Fruit fly (Drosophila melanogaster) whole organism, embryonic: ENCODE data around the gene AOX1.

Experiments
- Adf1 ChIP-seq: fragments of 200-800 bp; sonication (Bioruptor generic); IDR thresholded peaks from 2 replicates; pipeline ENCODE4 v1.3.6; 2022; ENCODE audit warnings: missing biosample characterization, missing genetic modification characterization
- Blimp-1 ChIP-seq: fragments of 200-800 bp; sonication (Bioruptor generic); optimal IDR thresholded peaks from 3 replicates; lab custom pipeline; 2018; ENCODE audit warnings: missing biosample characterization, missing genetic modification characterization, mild to moderate bottlenecking, moderate library complexity, missing genetic modification reagents
- CG10147 ChIP-seq: fragments of 200-800 bp; sonication (Bioruptor generic); optimal IDR thresholded peaks from 2 replicates; lab custom pipeline; 2019; ENCODE audit warnings: missing biosample characterization, mild to moderate bottlenecking, missing genetic modification characterization, moderate library complexity
- CG11456 ChIP-seq: fragments of 200-800 bp; sonication (Bioruptor generic); IDR thresholded peaks from 3 replicates; pipeline ENCODE4 v1.3.6; 2022; ENCODE audit warnings: missing biosample characterization, missing genetic modification characterization
- CG12744 ChIP-seq: fragments of 200-800 bp; sonication (Bioruptor generic); optimal IDR thresholded peaks from 2 replicates; lab custom pipeline; 2016; ENCODE audit warnings: missing biosample characterization, missing genetic modification characterization
- CG31441 ChIP-seq: fragments of 200-800 bp; sonication (Bioruptor generic); IDR thresholded peaks from 2 replicates; pipeline ENCODE4 v1.3.6; 2022; ENCODE audit warnings: missing biosample characterization, missing genetic modification characterization
- CG3163 ChIP-seq: fragments of 200-800 bp; sonication (Bioruptor generic); optimal IDR thresholded peaks from 3 replicates; lab custom pipeline; 2016; ENCODE audit warnings: missing biosample characterization, missing genetic modification characterization
- CG32532 ChIP-seq: fragments of 200-800 bp; sonication (Bioruptor generic); IDR thresholded peaks from 2 replicates; pipeline ENCODE4 v1.3.6; 2022; ENCODE audit warnings: missing biosample characterization, missing genetic modification characterization
- CG34376 ChIP-seq: fragments of 200-800 bp; sonication (Bioruptor generic); optimal IDR thresholded peaks from 2 replicates; lab custom pipeline; 2018; ENCODE audit warnings: missing biosample characterization, mild to moderate bottlenecking, missing genetic modification characterization
- CG4282 ChIP-seq: fragments of 200-800 bp; sonication (Bioruptor generic); optimal IDR thresholded peaks from 2 replicates; lab custom pipeline; 2016; ENCODE audit warnings: missing biosample characterization, missing genetic modification characterization
- CG6175 ChIP-seq: fragments of 200-800 bp; sonication (Bioruptor generic); IDR thresholded peaks from 3 replicates; pipeline ENCODE4 v1.3.6; 2022; ENCODE audit warnings: missing biosample characterization, missing genetic modification characterization
- D ChIP-seq, 2 experiments: fragments of 200-800 bp in 1 of 2; fragments of >200 bp in 1 of 2; sonication (Bioruptor generic) in 1 of 2; optimal IDR thresholded peaks; 2 replicates in 1 of 2; 3 replicates in 1 of 2; lab custom pipeline; 2017; ENCODE audit warnings: mild to moderate bottlenecking in 1 of 2, missing biosample characterization in 1 of 2, missing genetic modification characterization in 1 of 2, missing genetic modification reagents in 1 of 2
- Dll ChIP-seq: fragments of 200-800 bp; sonication (Bioruptor generic); IDR thresholded peaks from 4 replicates; pipeline ENCODE4 v1.3.6; 2022; ENCODE audit warnings: missing biosample characterization, missing genetic modification characterization; ENCODE audit not compliant: partially characterized antibody
- Drgx ChIP-seq: fragments of 200-800 bp; sonication (Bioruptor generic); IDR thresholded peaks from 2 replicates; pipeline ENCODE4 v1.3.6; 2022; ENCODE audit warnings: missing biosample characterization, missing genetic modification characterization
- Fer3 ChIP-seq: fragments of 200-800 bp; sonication (Bioruptor generic); optimal IDR thresholded peaks from 2 replicates; lab custom pipeline; 2018; ENCODE audit warnings: missing biosample characterization, mild to moderate bottlenecking, missing genetic modification characterization, moderate library complexity
- Jarid2 ChIP-seq: fragments of 200-800 bp; sonication (Bioruptor generic); optimal IDR thresholded peaks from 3 replicates; lab custom pipeline; 2017; ENCODE audit warnings: mild to moderate bottlenecking, missing biosample characterization, missing genetic modification reagents, missing genetic modification characterization
- Kr ChIP-seq: fragments of 200-800 bp; sonication (Bioruptor generic); optimal IDR thresholded peaks from 2 replicates; lab custom pipeline; 2017; ENCODE audit warnings: missing biosample characterization, mild to moderate bottlenecking, missing genetic modification characterization
- Pdp1 ChIP-seq, 2 experiments: fragments of 200-800 bp; sonication (Bioruptor generic); optimal IDR thresholded peaks; 3 replicates each; lab custom pipeline; 2016; ENCODE audit warnings: missing biosample characterization in 2 of 2, missing genetic modification characterization in 2 of 2, mild to moderate bottlenecking in 1 of 2, moderate library complexity in 1 of 2
- Trl ChIP-seq, 3 experiments: fragments of >200 bp in 2 of 3; fragments of 200-800 bp in 1 of 3; sonication (Bioruptor generic) in 1 of 3; optimal IDR thresholded peaks; 2 replicates in 1 of 3; 3 replicates in 2 of 3; lab custom pipeline; 2016 to 2017; ENCODE audit warnings: missing biosample characterization in 1 of 3, missing genetic modification characterization in 1 of 3
- br ChIP-seq: fragments of >200 bp; optimal IDR thresholded peaks from 2 replicates; lab custom pipeline; 2017
- bsh ChIP-seq, 2 experiments: fragments of 200-800 bp; sonication (Bioruptor generic); optimal IDR thresholded peaks; 2 replicates each; lab custom pipeline; 2017 to 2018; ENCODE audit warnings: mild to moderate bottlenecking in 2 of 2, missing biosample characterization in 2 of 2, missing genetic modification characterization in 2 of 2, moderate library complexity in 1 of 2
- chinmo ChIP-seq: fragments of 200-800 bp; sonication (Bioruptor generic); IDR thresholded peaks from 4 replicates; pipeline ENCODE4 v1.3.6; 2022; ENCODE audit warnings: missing biosample characterization, missing genetic modification characterization; ENCODE audit not compliant: partially characterized antibody
- cwo ChIP-seq: fragments of 200-800 bp; sonication (Bioruptor generic); optimal IDR thresholded peaks from 3 replicates; lab custom pipeline; 2017; ENCODE audit warnings: missing biosample characterization, missing genetic modification characterization, mild to moderate bottlenecking, moderate library complexity, missing genetic modification reagents
- da ChIP-seq: fragments of 200-800 bp; sonication (Bioruptor generic); optimal IDR thresholded peaks from 2 replicates; lab custom pipeline; 2016; ENCODE audit warnings: missing biosample characterization, missing genetic modification characterization
- ftz-f1 ChIP-seq: fragments of 200-800 bp; sonication (Bioruptor generic); optimal IDR thresholded peaks from 2 replicates; lab custom pipeline; 2016; ENCODE audit warnings: missing biosample characterization, missing genetic modification characterization
- fu2 ChIP-seq: fragments of 200-800 bp; sonication (Bioruptor generic); optimal IDR thresholded peaks from 2 replicates; lab custom pipeline; 2016; ENCODE audit warnings: missing biosample characterization, missing genetic modification characterization
- hth ChIP-seq: fragments of >200 bp; optimal IDR thresholded peaks from 2 replicates; lab custom pipeline; 2017; ENCODE audit warnings: inconsistent platforms
- inv ChIP-seq: fragments of 200-800 bp; sonication (Bioruptor generic); IDR thresholded peaks from 2 replicates; pipeline ENCODE4 v1.3.6; 2022; ENCODE audit warnings: missing biosample characterization, missing genetic modification characterization; ENCODE audit not compliant: partially characterized antibody
- oc ChIP-seq: fragments of 200-800 bp; sonication (Bioruptor generic); optimal IDR thresholded peaks from 2 replicates; lab custom pipeline; 2018; ENCODE audit warnings: missing biosample characterization, mild to moderate bottlenecking, missing genetic modification characterization, moderate library complexity
- org-1 ChIP-seq: fragments of 200-800 bp; sonication (Bioruptor generic); optimal IDR thresholded peaks from 2 replicates; lab custom pipeline; 2017; ENCODE audit warnings: missing biosample characterization, missing genetic modification characterization
- scrt ChIP-seq: fragments of 200-800 bp; sonication (Bioruptor generic); optimal IDR thresholded peaks from 2 replicates; lab custom pipeline; 2018; ENCODE audit warnings: missing biosample characterization, mild to moderate bottlenecking, missing genetic modification characterization, moderate library complexity
- tll ChIP-seq, 2 experiments: fragments of 200-800 bp in 1 of 2; fragments of >200 bp in 1 of 2; sonication (Bioruptor generic) in 1 of 2; optimal IDR thresholded peaks; 2 replicates each; lab custom pipeline; 2017 to 2019; ENCODE audit warnings: missing biosample characterization in 2 of 2, missing genetic modification characterization in 2 of 2, mild to moderate bottlenecking in 1 of 2, moderate library complexity in 1 of 2
- twi ChIP-seq: fragments of 200-800 bp; optimal IDR thresholded peaks from 2 replicates; lab custom pipeline; 2019; ENCODE audit warnings: missing biosample characterization, mild to moderate bottlenecking, missing genetic modification characterization, moderate library complexity
- wdn ChIP-seq: fragments of 200-800 bp; sonication (Bioruptor generic); IDR thresholded peaks from 2 replicates; pipeline ENCODE4 v1.3.6; 2022; ENCODE audit warnings: missing biosample characterization, missing genetic modification characterization
- z ChIP-seq: fragments of 200-800 bp; sonication (Bioruptor generic); IDR thresholded peaks from 3 replicates; pipeline ENCODE4 v1.3.6; 2022; ENCODE audit warnings: missing biosample characterization, missing genetic modification characterization

Gene AOX1

dm6 chr3R:15536918-15537716 is at the start of gene AOX1:
TSS of gene AOX1 (minus strand) at chr3R:15537292.
- TF ChIP-seq br (no peak), ftz-f1 (GFP tag; lab: Kevin White, UChicago) (peak; percentile 16), cwo (GFP tag; lab: Kevin White, UChicago) (peak; percentile 28), z (no peak), bsh (GFP tag; optimal IDR thresholded peaks at IDR 0.05; lab: Kevin White, UChicago) (no peak), Adf1 (GFP tag; lab: Robert Waterston, UW) (no peak), CG34376 (GFP tag; lab: Kevin White, UChicago) (peak; percentile 27), chinmo (GFP tag; lab: Robert Waterston, UW) (peak; percentile 76; the same call in 2 of the 4 replicates), CG12744 (no peak), Pdp1 (GFP tag; optimal IDR thresholded peaks at IDR 0.05; lab: Kevin White, UChicago) (peak in 1 of 2 experiments; percentile 73), wdn (no peak), Jarid2 (peak; percentile 62), CG10147 (no peak), CG32532 (peak; percentile 41; the same call in 1 of the 2 replicates), Trl (optimal IDR thresholded peaks at IDR 0.05; lab: Kevin White, UChicago) (peak; percentile 14 to 81), Trl (GFP tag; optimal IDR thresholded peaks at IDR 0.05; lab: Kevin White, UChicago) (no peak), CG4282 (GFP tag; lab: Kevin White, UChicago) (no peak), org-1 (GFP tag; lab: Kevin White, UChicago) (no peak), inv (GFP tag; lab: Robert Waterston, UW) (peak; percentile 24; the same call in 1 of the 2 replicates), CG6175 (GFP tag; lab: Robert Waterston, UW) (no peak), CG11456 (GFP tag; lab: Robert Waterston, UW) (no peak), CG3163 (GFP tag; lab: Kevin White, UChicago) (peak; percentile 63), Drgx (GFP tag; lab: Robert Waterston, UW) (no peak)

DNA sequence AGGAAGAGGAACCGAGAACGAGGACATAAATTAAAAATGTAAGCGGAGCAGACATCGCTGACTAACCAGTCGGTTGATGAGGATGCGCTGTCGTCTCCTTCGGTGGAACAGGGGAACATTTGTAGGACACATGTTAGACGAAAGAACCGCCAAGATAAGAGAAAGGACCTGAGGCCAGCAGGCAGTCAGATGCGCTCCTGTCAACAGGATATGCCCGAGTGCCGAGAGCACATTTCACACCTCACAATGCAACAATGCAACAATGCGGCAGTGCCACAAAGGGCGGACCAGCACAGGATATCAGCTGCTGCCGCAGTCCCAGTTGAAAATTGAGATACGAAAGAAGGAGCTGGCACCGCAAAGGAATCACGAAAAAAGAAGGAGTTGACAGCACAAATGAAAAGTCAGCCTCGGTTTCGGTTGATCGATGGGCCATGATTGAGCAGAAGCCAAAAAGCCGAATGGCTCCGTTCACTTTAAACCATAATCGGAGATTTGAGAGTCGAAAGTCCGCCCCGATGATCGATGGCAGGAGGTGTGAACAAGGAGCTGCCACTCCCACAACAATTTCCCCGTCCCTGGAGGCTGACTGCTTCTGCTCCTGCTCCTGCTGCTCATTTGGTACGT is 47.5 kb upstream of the AOX1 start:
- no peak for TF ChIP-seq da (GFP tag; lab: Kevin White, UChicago)
- TF ChIP-seq twi (tag; lab: Kevin White, UChicago): peak; percentile 99
- no peak for TF ChIP-seq fu2 (GFP tag; lab: Kevin White, UChicago)
- peak; percentile 31 for TF ChIP-seq Kr (GFP tag; lab: Kevin White, UChicago)
- no peak for TF ChIP-seq Fer3 (tag; lab: Kevin White, UChicago)
- peak; percentile 94 for TF ChIP-seq D (optimal IDR thresholded peaks at IDR 0.05; lab: Kevin White, UChicago)
- no peak for TF ChIP-seq D (GFP tag; optimal IDR thresholded peaks at IDR 0.05; lab: Kevin White, UChicago)
- no peak for TF ChIP-seq CG31441 (GFP tag; lab: Robert Waterston, UW)
- peak; percentile 14 for TF ChIP-seq hth
- no peak for TF ChIP-seq Blimp-1 (GFP tag; lab: Kevin White, UChicago)
- TF ChIP-seq scrt (GFP tag; lab: Kevin White, UChicago): no peak
- TF ChIP-seq oc: no peak
- TF ChIP-seq Dll (GFP tag; lab: Robert Waterston, UW): 0 out of 4 replicates have a peak, but pooled peaks have one; percentile 12
- TF ChIP-seq tll (GFP tag; optimal IDR thresholded peaks at IDR 0.05; lab: Kevin White, UChicago): peak in 1 of 2 experiments; percentile 69
